Worm (Caenorhabditis elegans): ENCODE results near the gene ZK666.2.
"Not testable (repeated sequence)": the region's sequence is repeated elsewhere in the genome, so short reads cannot be mapped to it uniquely, and the experiment has no call there.

The ZK666.2 gene

ce11 chrII:10446814-10447213 is 24.9 kb downstream of the ZK666.2 start:
- TF ChIP-seq sptf-1 (tag; optimal IDR thresholded peaks at IDR 0.05) = no peak
- no peak for TF ChIP-seq lsy-2 (tag; optimal IDR thresholded peaks at IDR 0.05)
- TF ChIP-seq nhr-12 (tag; optimal IDR thresholded peaks at IDR 0.05) = no peak
- TF ChIP-seq nhr-76 (tag; optimal IDR thresholded peaks at IDR 0.05) = no peak
- no peak for TF ChIP-seq ham-2 (GFP tag; optimal IDR thresholded peaks at IDR 0.05)
- no peak for TF ChIP-seq ztf-11 (tag; optimal IDR thresholded peaks at IDR 0.05)
- no peak for TF ChIP-seq ceh-43 (GFP tag; optimal IDR thresholded peaks at IDR 0.05)
- TF ChIP-seq elt-1 (tag; optimal IDR thresholded peaks at IDR 0.05; ENCODE audit: borderline replicate concordance, insufficient read depth) = no peak
- no peak for TF ChIP-seq nhr-237 (tag; optimal IDR thresholded peaks at IDR 0.05)
- TF ChIP-seq unc-62 (GFP tag; optimal IDR thresholded peaks at IDR 0.05) = no peak

ce11 chrII:10446300-10446699 is 25.4 kb downstream of the ZK666.2 start:
- TF ChIP-seq hlh-1 (tag; optimal IDR thresholded peaks at IDR 0.05) (no peak), nhr-237 (tag; optimal IDR thresholded peaks at IDR 0.05) (no peak), ham-2 (GFP tag; optimal IDR thresholded peaks at IDR 0.05) (no peak), elt-3 (tag; optimal IDR thresholded peaks at IDR 0.05) (no peak), ceh-39 (tag; optimal IDR thresholded peaks at IDR 0.05) (no peak), lsy-2 (tag; optimal IDR thresholded peaks at IDR 0.05) (no peak), pha-4 (tag; optimal IDR thresholded peaks at IDR 0.05) (no peak), M03D4.4 (tag; optimal IDR thresholded peaks at IDR 0.05) (no peak), unc-120 (tag; optimal IDR thresholded peaks at IDR 0.05; ENCODE audit: poor library complexity, severe bottlenecking) (no peak), drap-1 (GFP tag; optimal IDR thresholded peaks at IDR 0.05) (no peak), ceh-83 (GFP tag; optimal IDR thresholded peaks at IDR 0.05) (no peak), mep-1 (tag; optimal IDR thresholded peaks at IDR 0.05) (no peak)

- TF ChIP-seq ceh-83 (GFP tag; optimal IDR thresholded peaks at IDR 0.05) (no peak), unc-62 (GFP tag; optimal IDR thresholded peaks at IDR 0.05) (no peak), nhr-12 (tag; optimal IDR thresholded peaks at IDR 0.05) (no peak), unc-120 (tag; optimal IDR thresholded peaks at IDR 0.05; ENCODE audit: poor library complexity, severe bottlenecking) (no peak), elt-3 (tag; optimal IDR thresholded peaks at IDR 0.05) (no peak), mls-2 (tag; optimal IDR thresholded peaks at IDR 0.05) (no peak)
These were observed 26.0 kb downstream of the ZK666.2 start for ce11 chrII:10445738-10446137.

ce11 chrII:10444971-10445707 is 26.6 kb downstream of the ZK666.2 start:
- no peak for TF ChIP-seq cnd-1 (tag; optimal IDR thresholded peaks at IDR 0.05)
- no peak for TF ChIP-seq ceh-43 (GFP tag; optimal IDR thresholded peaks at IDR 0.05)
- peak; percentile 77 for TF ChIP-seq lsy-2 (tag; optimal IDR thresholded peaks at IDR 0.05)

- TF ChIP-seq mep-1 (tag; optimal IDR thresholded peaks at IDR 0.05) (no peak), tbx-8 (GFP tag; optimal IDR thresholded peaks at IDR 0.05) (no peak), sem-2 (GFP tag; optimal IDR thresholded peaks at IDR 0.05) (no peak), cnd-1 (tag; optimal IDR thresholded peaks at IDR 0.05) (no peak), lsy-2 (tag; optimal IDR thresholded peaks at IDR 0.05) (no peak), hlh-1 (tag; optimal IDR thresholded peaks at IDR 0.05) (no peak), mls-2 (tag; optimal IDR thresholded peaks at IDR 0.05) (no peak), snpc-4 (tag; optimal IDR thresholded peaks at IDR 0.05) (no peak), ces-1 (GFP tag; optimal IDR thresholded peaks at IDR 0.05) (no peak), pha-4 (tag; optimal IDR thresholded peaks at IDR 0.05) (no peak), unc-62 (GFP tag; optimal IDR thresholded peaks at IDR 0.05) (no peak), nhr-2 (tag; optimal IDR thresholded peaks at IDR 0.05) (no peak), bed-3 (GFP tag; optimal IDR thresholded peaks at IDR 0.05) (no peak), drap-1 (GFP tag; optimal IDR thresholded peaks at IDR 0.05) (no peak), ceh-83 (GFP tag; optimal IDR thresholded peaks at IDR 0.05) (no peak), lin-13 (tag; optimal IDR thresholded peaks at IDR 0.05) (no peak), M03D4.4 (tag; optimal IDR thresholded peaks at IDR 0.05) (no peak), unc-39 (tag; optimal IDR thresholded peaks at IDR 0.05) (no peak)
These were observed 27.8 kb downstream of the ZK666.2 start for ce11 chrII:10443898-10444297.

- TF ChIP-seq tbx-8, sem-2, drap-1 (GFP tag; optimal IDR thresholded peaks at IDR 0.05): not testable (repeated sequence)
These were observed 28.8 kb downstream of the ZK666.2 start, which contains the start of gene ZK673.1 for ce11 chrII:10442846-10443245. Gene ZK673.1, plus strand, starts transcription at chrII:10443146.

All from whole organism, mixed stage, embryonic.